Worm (Caenorhabditis elegans): ENCODE measurements around the gene daf-12.

DNA sequence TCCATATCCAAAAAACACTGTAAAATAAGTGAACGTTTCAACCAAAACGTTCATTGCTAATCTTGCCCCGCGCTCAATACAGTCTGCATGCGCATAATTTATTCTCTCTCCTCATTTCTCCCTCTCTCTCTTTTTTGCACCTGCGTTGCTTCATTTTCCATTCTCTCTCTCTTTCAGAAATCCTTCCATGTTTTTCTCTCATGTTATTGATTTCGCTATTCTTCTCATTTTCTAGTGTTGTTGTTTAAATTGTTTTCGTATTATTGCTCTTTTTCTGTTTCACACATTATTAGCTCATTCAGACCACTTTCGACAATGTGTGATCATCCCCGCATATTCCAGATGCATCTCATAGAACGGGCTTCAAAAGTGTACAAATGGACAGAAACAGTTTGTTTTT is 46.0 kb downstream of the daf-12 start, which contains the start of gene phf-31:
- TF ChIP-seq B0019.2 (GFP tag; conservative IDR thresholded peaks at IDR 0.05) (no peak), snpc-3.4 (tag; optimal IDR thresholded peaks at IDR 0.05) (no peak), unc-62 (GFP tag; optimal IDR thresholded peaks at IDR 0.05) (no peak)
